Fruit fly (Drosophila melanogaster): ENCODE measurements around the gene CG9515.

The CG9515 gene

dm6 chr2L:8951184-8951934 is 8.3 kb upstream of the CG9515 start, which contains the start of gene C1GalTA (continued):
- TF ChIP-seq Side (GFP tag; optimal IDR thresholded peaks at IDR 0.05), result peak; percentile 48
- TF ChIP-seq CG7372 (GFP tag; IDR thresholded peaks at IDR 0.05), result peak; percentile 95
- no peak for TF ChIP-seq Ets97D (GFP tag; optimal IDR thresholded peaks at IDR 0.05)
- TF ChIP-seq CG8765 (GFP tag; IDR thresholded peaks at IDR 0.05), result peak; percentile 83
- TF ChIP-seq CG30020 (tag; optimal IDR thresholded peaks at IDR 0.05), result peak; percentile 92
- TF ChIP-seq Dll (GFP tag; IDR thresholded peaks at IDR 0.05; ENCODE audit: partially characterized antibody), result no peak
- peak; percentile 90 for TF ChIP-seq toy (GFP tag; IDR thresholded peaks at IDR 0.05)
- TF ChIP-seq her (GFP tag; optimal IDR thresholded peaks at IDR 0.05), result peak; percentile 25
- peak; percentile 100 for TF ChIP-seq CG17829 (tag; optimal IDR thresholded peaks at IDR 0.05)
- peak; percentile 84 for TF ChIP-seq CG3726 (GFP tag; IDR thresholded peaks at IDR 0.05)
- peak; percentile 94 for TF ChIP-seq CG10431 (GFP tag; optimal IDR thresholded peaks at IDR 0.05)
- peak; percentile 94 for TF ChIP-seq slou (GFP tag; optimal IDR thresholded peaks at IDR 0.05)
- peak; percentile 93 for TF ChIP-seq CG4820 (GFP tag; optimal IDR thresholded peaks at IDR 0.05)
- peak; percentile 96 for TF ChIP-seq zf30C (GFP tag; optimal IDR thresholded peaks at IDR 0.05)
- TF ChIP-seq ken (GFP tag; IDR thresholded peaks at IDR 0.05), result peak; percentile 80
- TF ChIP-seq CG11093 (GFP tag; IDR thresholded peaks at IDR 0.05), result peak; percentile 90
- peak; percentile 88 for TF ChIP-seq D19B (GFP tag; optimal IDR thresholded peaks at IDR 0.05)
- no peak for TF ChIP-seq Scr (GFP tag; IDR thresholded peaks at IDR 0.05; ENCODE audit: partially characterized antibody)
- TF ChIP-seq aop (GFP tag; IDR thresholded peaks at IDR 0.05), result no peak
- TF ChIP-seq HmgZ (tag; optimal IDR thresholded peaks at IDR 0.05), result peak; percentile 96
- TF ChIP-seq CG3407 (GFP tag; optimal IDR thresholded peaks at IDR 0.05), result peak; percentile 96
- TF ChIP-seq run (tag; optimal IDR thresholded peaks at IDR 0.05), result peak; percentile 97
- TF ChIP-seq CG7271 (tag; optimal IDR thresholded peaks at IDR 0.05), result peak; percentile 97
- no peak for TF ChIP-seq z (GFP tag; IDR thresholded peaks at IDR 0.05)
- peak; percentile 91 for TF ChIP-seq CG15514 (GFP tag; optimal IDR thresholded peaks at IDR 0.05)
- TF ChIP-seq gt (GFP tag; IDR thresholded peaks at IDR 0.05), result peak; percentile 80; the same call in 1 of the 2 replicates
- no peak for TF ChIP-seq chinmo (GFP tag; IDR thresholded peaks at IDR 0.05; ENCODE audit: partially characterized antibody)
- TF ChIP-seq cato (GFP tag; optimal IDR thresholded peaks at IDR 0.05; ENCODE audit: borderline replicate concordance), result peak; percentile 91
- no peak for TF ChIP-seq CG14860 (GFP tag; IDR thresholded peaks at IDR 0.05; ENCODE audit: partially characterized antibody)
- TF ChIP-seq dpn (GFP tag; optimal IDR thresholded peaks at IDR 0.05), result peak; percentile 68 to 94
- peak; percentile 81 for TF ChIP-seq CG4617 (GFP tag; optimal IDR thresholded peaks at IDR 0.05; ENCODE audit: borderline replicate concordance)
- TF ChIP-seq E2f2 (GFP tag; IDR thresholded peaks at IDR 0.05), result peak; percentile 83
- TF ChIP-seq Atf-2 (GFP tag; optimal IDR thresholded peaks at IDR 0.05), result peak; percentile 42
- TF ChIP-seq CG34224 (GFP tag; IDR thresholded peaks at IDR 0.05; ENCODE audit: partially characterized antibody), result no peak
- peak; percentile 80 for TF ChIP-seq CG12071 (GFP tag; optimal IDR thresholded peaks at IDR 0.05)
- TF ChIP-seq CG15073 (GFP tag; optimal IDR thresholded peaks at IDR 0.05), result peak; percentile 35
- TF ChIP-seq CG8478 (optimal IDR thresholded peaks at IDR 0.05), result no peak
- TF ChIP-seq Atf6 (GFP tag; IDR thresholded peaks at IDR 0.05), result peak; percentile 96
- TF ChIP-seq CG32767 (GFP tag; IDR thresholded peaks at IDR 0.05), result peak; percentile 96
- TF ChIP-seq CG13123 (GFP tag; optimal IDR thresholded peaks at IDR 0.05), result peak; percentile 93
- peak; percentile 76 for TF ChIP-seq CG1024 (GFP tag; IDR thresholded peaks at IDR 0.05)
- no peak for TF ChIP-seq NC2β (GFP tag; optimal IDR thresholded peaks at IDR 0.05)
- TF ChIP-seq CG4424 (GFP tag; optimal IDR thresholded peaks at IDR 0.05), result peak; percentile 96
- peak; percentile 40 for TF ChIP-seq eyg (GFP tag; optimal IDR thresholded peaks at IDR 0.05)
- peak; percentile 77 for TF ChIP-seq Hey (tag; optimal IDR thresholded peaks at IDR 0.05)
- no peak for TF ChIP-seq dan (GFP tag; IDR thresholded peaks at IDR 0.05)
- peak; percentile 95 for TF ChIP-seq CG9215 (GFP tag; IDR thresholded peaks at IDR 0.05)
- no peak for TF ChIP-seq ato (GFP tag; IDR thresholded peaks at IDR 0.05; ENCODE audit: partially characterized antibody)
- TF ChIP-seq klu (GFP tag; IDR thresholded peaks at IDR 0.05), result peak; percentile 96
